Worm (Caenorhabditis elegans) whole organism, mixed stage, embryonic: ENCODE measurements around the gene tmem-231.

ENCODE experiments used
- blmp-1 ChIP-seq: fragments of 150-350 bp; optimal IDR thresholded peaks from 2 replicates; lab custom pipeline; 2014; ENCODE audit warnings: missing biosample characterization, missing genetic modification characterization
- elt-3 ChIP-seq: fragments of 150-350 bp; optimal IDR thresholded peaks from 2 replicates; lab custom pipeline; 2014; ENCODE audit warnings: missing biosample characterization, missing genetic modification characterization
- lin-32 ChIP-seq: fragments of 200-800 bp; sonication (Bioruptor generic); optimal IDR thresholded peaks from 2 replicates; lab custom pipeline; 2018; ENCODE audit warnings: mild to moderate bottlenecking, missing genetic modification characterization, missing compliant biosample characterization
- mab-5 ChIP-seq: fragments of 150-350 bp; optimal IDR thresholded peaks from 2 replicates; lab custom pipeline; 2014; ENCODE audit warnings: missing biosample characterization, missing genetic modification characterization
- nhr-12 ChIP-seq: fragments of 150-350 bp; optimal IDR thresholded peaks from 2 replicates; lab custom pipeline; 2014; ENCODE audit warnings: missing biosample characterization, missing genetic modification characterization
- nhr-28 ChIP-seq: fragments of 150-350 bp; optimal IDR thresholded peaks from 2 replicates; lab custom pipeline; 2014; ENCODE audit warnings: missing biosample characterization, missing genetic modification characterization
- nhr-76 ChIP-seq: sonication (generic microtip); optimal IDR thresholded peaks from 2 replicates; lab custom pipeline; 2017; ENCODE audit warnings: missing biosample characterization, missing genetic modification characterization
- pha-4 ChIP-seq: fragments of 150-350 bp; optimal IDR thresholded peaks from 2 replicates; lab custom pipeline; 2018; ENCODE audit warnings: missing biosample characterization, missing genetic modification reagents, missing genetic modification characterization
- tbx-8 ChIP-seq: fragments of 200-800 bp; sonication (Bioruptor generic); optimal IDR thresholded peaks from 2 replicates; lab custom pipeline; 2018; ENCODE audit warnings: mild to moderate bottlenecking, missing genetic modification characterization, moderate library complexity, missing compliant biosample characterization
- unc-120 ChIP-seq: sonication (generic microtip); optimal IDR thresholded peaks from 2 replicates; lab custom pipeline; 2017; ENCODE audit warnings: missing genetic modification characterization, missing compliant biosample characterization; ENCODE audit not compliant: poor library complexity, severe bottlenecking

DNA sequence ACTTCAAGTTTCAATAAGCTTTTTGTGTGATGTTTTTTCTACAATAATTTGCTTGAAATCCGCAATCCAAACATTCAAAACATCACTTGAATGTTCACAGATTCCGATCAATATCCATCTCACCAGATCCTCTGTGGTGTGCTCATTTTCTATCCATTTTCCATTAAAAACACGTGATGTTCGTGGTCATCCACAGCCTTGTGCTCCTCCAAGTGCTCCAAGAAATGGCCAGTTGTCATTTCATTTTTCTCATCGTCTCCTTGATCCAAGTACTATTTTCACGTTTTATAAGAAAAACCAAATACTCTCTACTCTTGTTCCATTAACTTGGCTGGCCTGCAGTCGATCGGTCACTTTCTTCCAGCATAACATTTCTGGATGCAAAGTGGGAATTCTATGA, 49.6 kb downstream of the tmem-231 start:
- TF ChIP-seq nhr-12 (tag; lab: Kevin White, UChicago): no peak
- TF ChIP-seq lin-32: no peak
- TF ChIP-seq unc-120 (tag; lab: Kevin White, UChicago): no peak
- TF ChIP-seq nhr-76 (tag; lab: Kevin White, UChicago): no peak
- TF ChIP-seq pha-4 (tag; lab: Kevin White, UChicago): no peak
- TF ChIP-seq mab-5 (tag; lab: Kevin White, UChicago): no peak
- no peak for TF ChIP-seq tbx-8 (GFP tag; lab: Kevin White, UChicago)
- no peak for TF ChIP-seq elt-3 (tag; lab: Kevin White, UChicago)
- no peak for TF ChIP-seq nhr-28 (tag; lab: Kevin White, UChicago)
- no peak for TF ChIP-seq blmp-1 (tag; lab: Kevin White, UChicago)
